Fruit fly (Drosophila melanogaster) S2 (cell line): ENCODE data around the gene CG7378.

Source experiments
- CG8478 ChIP-seq: fragments of >200 bp; optimal IDR thresholded peaks from 2 replicates; lab custom pipeline; 2018
- CTCF ChIP-seq, 2 experiments: fragments of >200 bp; optimal IDR thresholded peaks; 2 replicates each; lab custom pipeline; 2018

Gene CG7378

DNA sequence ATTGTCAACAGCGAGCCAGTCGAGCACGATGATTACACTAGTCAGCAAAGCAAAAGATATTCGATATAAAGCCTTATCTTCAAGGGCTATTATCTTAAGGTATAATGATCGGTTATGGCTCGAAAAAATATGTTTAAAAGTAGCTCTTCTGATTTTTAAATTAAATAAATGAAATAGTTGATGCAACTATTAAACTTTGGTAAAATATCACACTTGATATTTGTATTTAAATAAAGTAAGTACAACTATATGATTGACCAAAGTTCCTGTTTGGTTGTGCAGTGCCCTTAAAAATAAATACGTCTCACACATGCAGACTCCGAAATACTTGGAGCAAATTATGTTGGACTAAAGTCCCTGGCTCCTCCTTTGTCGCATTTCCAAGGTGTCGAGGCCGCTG lies 2.3 kb upstream of the CG7378 start:
- TF ChIP-seq CTCF (optimal IDR thresholded peaks at IDR 0.05; lab: Kevin White, UChicago): no peak
- no peak for TF ChIP-seq CG8478

DNA sequence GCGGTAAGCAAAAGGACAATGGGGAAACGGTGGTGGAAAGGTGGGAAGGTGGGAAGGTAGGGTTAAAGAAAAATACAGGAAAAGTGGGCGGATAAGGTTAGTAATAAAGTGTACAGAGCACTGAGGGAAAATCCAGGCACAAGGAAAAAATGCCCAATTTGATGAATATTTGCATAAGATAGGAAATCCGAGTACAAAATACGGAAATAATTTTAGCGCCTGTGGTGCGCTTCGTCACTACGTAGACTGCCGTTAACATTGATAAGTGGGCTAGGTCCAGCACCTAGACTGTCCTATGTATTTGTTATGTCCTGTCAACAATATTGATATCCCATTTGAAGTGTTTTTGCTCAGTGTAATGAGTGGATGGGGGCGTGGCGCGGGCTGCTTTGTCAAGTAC lies 748 bp downstream of the CG7378 start:
- TF ChIP-seq CG8478: no peak
- no peak for TF ChIP-seq CTCF (optimal IDR thresholded peaks at IDR 0.05; lab: Kevin White, UChicago)

DNA sequence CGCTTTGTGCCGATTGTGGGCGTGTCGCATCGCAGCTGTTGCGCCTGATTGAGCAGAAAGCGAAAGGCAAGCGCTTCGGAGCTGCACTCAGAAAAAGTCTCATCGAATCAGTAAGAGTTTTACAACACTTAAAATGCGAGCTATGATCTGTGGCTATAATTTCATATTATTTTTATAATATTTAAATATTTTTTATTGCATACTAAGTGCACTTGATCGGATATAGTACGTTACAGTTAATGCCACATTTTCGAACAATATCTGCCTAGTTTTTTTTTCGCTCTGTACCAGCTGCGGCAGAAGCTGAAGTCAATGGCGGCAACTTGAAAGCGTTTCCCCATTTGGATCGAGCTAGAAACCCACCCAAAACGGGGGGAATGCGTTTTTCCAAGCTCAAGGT lies 2.6 kb downstream of the CG7378 start:
- TF ChIP-seq CG8478 (no peak), CTCF (optimal IDR thresholded peaks at IDR 0.05; lab: Kevin White, UChicago) (no peak)

DNA sequence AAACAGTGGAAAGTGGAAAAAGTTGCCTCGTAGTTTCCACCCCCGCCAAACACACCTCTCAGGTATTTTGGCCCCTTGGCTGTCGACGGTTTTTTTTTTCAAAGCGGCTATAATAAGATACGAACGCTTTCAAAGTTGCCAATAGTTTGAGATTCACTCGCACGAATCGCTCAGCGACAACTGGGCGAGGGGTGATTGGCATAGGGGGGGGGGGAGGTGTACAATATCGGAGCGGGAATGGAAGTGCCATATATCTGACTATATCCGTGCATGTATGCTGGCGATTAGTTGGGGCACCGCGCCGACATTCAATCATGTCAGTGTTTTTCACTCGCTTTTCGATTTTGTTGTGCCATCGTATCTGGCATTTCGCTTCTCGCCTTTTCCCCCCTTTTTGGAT lies 4.9 kb downstream of the CG7378 start:
- TF ChIP-seq CG8478: no peak
- TF ChIP-seq CTCF (optimal IDR thresholded peaks at IDR 0.05; lab: Kevin White, UChicago): no peak

DNA sequence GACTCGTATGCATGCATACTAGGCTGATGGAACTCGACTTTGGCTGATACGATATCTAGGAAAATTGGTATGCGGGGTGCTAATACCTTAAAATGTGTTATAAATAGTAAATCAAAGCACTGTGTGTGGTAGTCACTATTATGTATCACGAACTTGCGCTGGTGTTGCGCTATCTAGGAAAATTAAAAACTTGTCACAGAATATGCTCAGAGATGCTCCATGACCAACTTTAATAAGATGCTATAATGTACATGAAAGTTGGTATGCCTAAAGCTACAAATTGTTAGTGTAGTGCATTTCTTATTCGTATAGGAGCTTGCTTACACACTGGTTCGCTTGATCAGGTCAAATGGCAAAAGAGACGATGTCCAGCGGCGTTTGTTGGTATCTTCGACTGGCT lies 10.6 kb downstream of the CG7378 start:
- no peak for TF ChIP-seq CTCF (optimal IDR thresholded peaks at IDR 0.05; lab: Kevin White, UChicago)
- no peak for TF ChIP-seq CG8478

DNA sequence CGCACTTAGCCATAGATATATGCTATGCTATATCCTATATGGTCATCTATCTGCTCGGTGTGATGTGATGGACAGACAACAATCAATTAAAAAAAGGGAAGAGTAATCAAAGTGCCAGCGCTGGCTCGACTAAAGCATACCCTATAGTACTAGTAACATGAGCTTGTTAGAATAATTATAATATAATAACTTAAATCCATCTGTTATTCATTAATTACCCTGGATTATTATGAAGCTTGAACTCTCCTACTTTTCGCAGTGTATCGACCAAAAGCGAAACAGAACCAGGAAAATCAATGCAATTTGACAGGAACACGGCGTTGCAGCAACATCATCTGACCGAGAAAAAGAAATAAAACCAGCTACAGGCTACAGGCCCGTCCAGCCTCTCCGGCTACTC lies 13.1 kb downstream of the CG7378 start:
- TF ChIP-seq CTCF (optimal IDR thresholded peaks at IDR 0.05; lab: Kevin White, UChicago) (no peak), CG8478 (no peak)

DNA sequence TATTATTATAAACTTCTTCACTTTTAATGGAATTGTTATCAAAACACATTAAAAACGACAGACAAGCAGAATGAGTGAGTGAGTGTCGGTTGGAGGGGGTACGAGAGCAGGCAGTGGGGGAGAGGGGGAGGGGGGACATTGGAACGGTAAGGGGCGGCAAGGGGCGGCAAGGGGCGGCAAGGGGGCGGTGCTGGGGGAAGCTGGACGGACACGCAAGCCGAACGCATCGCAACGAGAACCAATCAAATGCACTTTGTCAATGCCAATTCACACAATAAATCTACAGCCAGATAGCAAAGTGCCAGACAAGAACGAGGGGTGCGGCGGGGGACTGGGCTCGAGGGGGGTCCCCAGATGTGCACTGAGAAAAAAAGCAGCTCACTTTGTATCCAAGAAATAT lies 13.6 kb downstream of the CG7378 start:
- no peak for TF ChIP-seq CG8478
- no peak for TF ChIP-seq CTCF (optimal IDR thresholded peaks at IDR 0.05; lab: Kevin White, UChicago)

DNA sequence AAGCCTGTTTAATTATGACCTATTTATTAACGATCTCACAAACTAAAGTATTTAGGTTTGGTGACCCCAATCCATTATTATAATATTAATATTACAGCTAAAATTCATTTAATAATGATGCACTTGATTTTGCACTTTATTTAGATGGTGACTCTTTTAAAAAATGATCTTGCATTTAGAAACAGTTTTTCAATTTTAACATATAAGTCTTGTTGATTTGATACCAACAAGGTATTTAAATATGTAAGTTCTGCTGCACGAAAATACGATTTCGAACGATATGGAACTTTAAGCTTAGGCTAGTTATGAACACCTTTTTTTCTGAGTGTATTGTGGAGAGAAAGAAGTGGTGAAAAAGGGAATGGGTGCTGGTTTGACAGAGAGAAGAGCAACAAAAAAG lies 14.0 kb downstream of the CG7378 start:
- TF ChIP-seq CG8478: no peak
- no peak for TF ChIP-seq CTCF (optimal IDR thresholded peaks at IDR 0.05; lab: Kevin White, UChicago)

DNA sequence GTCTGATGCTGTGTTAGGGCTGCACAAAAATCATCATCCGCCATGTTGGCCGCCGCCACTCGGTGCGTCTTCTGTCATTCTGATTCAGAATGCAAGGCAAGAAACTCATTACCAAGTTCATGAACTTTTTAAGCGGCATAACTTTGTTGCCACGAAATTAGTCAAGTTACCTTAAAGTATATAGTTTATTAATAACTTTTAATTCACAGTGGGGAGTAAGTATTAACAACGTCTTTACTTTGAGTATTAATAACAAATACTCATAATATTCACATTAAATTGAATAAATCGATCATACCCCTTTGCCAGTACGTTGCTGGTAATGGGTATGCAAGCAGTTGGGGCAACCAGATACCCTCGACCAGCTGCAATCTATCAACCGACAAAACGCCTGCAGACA lies 17.4 kb downstream of the CG7378 start:
- no peak for TF ChIP-seq CTCF (optimal IDR thresholded peaks at IDR 0.05; lab: Kevin White, UChicago)
- no peak for TF ChIP-seq CG8478

DNA sequence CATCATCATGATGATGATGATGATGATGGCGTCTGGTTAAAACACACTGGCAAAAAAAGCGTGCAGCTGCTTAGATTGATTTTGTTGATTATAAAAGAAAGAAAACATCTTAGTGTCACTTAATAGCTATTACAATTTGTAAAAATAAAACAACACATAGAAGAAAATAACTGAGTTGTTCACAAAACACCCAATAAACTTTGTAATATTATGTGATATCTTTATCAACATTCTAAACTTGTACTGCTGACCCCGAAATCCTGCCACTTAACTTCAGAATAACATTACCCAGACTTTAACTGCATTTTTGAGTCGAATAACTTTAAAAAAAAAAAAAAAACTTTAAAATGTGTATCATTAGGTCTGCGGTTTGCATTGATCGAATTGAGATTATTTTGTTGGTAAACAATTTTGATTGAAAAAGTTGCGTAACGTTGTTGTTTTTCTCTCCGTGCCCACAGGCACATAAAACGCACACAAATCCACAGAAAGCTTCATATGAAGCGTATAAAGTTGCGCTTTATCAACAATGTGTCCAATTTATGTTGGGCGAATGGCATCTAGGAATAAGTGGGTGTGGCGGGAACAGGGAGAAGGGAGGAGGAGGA lies 19.3 kb downstream of the CG7378 start:
- TF ChIP-seq CTCF (optimal IDR thresholded peaks at IDR 0.05; lab: Kevin White, UChicago): no peak
- TF ChIP-seq CG8478: no peak

DNA sequence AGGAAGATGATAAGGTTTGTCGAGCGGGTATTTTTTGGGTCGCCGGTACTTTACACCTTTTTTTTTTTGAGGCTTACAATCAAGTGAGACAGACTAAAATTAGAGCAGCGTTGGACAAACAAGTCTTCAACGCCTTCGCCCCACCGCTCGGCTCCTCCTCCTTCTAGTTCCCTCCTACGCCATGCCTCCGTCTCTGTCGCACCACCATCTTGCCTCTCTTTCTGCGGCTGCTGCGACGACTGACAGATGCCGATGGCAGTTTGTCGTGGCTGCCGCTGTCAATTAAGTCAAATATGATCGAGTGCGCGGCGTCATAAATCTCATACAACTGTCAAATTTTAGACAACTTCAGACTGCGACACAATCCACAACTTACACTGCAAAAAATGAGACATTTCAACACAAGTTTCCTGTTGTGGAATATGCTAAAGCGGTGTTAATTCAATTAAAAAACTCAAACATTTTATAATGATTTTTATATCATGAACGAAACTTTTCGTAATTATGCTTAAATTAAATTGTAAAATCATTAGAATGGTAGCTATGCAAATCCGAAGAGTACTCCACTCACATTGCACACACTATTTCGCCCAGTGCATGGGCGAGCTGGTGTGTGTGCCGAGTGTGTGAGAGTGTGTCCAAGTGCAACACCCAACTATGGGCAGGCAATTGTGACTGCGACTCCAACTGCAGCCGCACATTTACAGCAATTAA lies 20.6 kb downstream of the CG7378 start:
- no peak for TF ChIP-seq CG8478
- no peak for TF ChIP-seq CTCF (optimal IDR thresholded peaks at IDR 0.05; lab: Kevin White, UChicago)

DNA sequence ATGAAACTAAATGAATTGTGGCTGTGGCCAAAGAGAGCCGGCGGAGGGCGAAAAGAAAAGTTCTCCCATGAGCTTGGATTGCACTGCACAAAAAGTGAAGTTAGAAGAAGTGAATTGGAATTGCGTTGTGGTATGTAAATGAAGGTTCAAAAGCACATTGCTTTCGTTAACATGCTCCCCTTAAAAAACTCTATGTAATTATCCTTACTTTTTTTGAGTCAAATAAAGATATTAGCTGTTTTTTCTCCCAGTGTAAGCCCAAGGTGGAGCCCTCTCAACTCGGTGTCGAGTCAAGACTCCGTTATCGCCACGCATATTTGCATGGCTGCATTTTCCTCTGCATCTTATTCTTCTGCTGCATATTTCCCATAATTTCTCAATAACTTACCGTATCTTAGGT lies 23.3 kb downstream of the CG7378 start:
- TF ChIP-seq CTCF (optimal IDR thresholded peaks at IDR 0.05; lab: Kevin White, UChicago) (no peak), CG8478 (no peak)

DNA sequence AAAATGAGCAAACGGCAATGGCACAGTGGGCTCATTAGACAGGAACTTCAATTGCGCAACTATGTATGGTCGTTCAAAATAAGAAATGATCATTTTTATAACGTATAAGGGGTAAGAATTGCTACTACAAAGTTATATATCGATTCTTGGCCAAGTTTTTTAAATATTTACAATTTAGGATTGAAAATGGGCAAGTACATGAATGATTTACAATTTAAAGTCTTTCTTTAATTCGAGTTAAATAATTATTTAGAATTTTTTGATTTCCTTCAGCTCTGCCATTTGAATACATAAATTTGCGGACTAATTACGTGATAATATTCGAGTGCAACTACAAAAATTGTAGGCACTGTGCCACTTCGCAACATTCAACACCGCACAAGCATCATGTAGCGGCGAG lies 24.5 kb downstream of the CG7378 start:
- TF ChIP-seq CTCF (optimal IDR thresholded peaks at IDR 0.05; lab: Kevin White, UChicago) (no peak), CG8478 (no peak)

DNA sequence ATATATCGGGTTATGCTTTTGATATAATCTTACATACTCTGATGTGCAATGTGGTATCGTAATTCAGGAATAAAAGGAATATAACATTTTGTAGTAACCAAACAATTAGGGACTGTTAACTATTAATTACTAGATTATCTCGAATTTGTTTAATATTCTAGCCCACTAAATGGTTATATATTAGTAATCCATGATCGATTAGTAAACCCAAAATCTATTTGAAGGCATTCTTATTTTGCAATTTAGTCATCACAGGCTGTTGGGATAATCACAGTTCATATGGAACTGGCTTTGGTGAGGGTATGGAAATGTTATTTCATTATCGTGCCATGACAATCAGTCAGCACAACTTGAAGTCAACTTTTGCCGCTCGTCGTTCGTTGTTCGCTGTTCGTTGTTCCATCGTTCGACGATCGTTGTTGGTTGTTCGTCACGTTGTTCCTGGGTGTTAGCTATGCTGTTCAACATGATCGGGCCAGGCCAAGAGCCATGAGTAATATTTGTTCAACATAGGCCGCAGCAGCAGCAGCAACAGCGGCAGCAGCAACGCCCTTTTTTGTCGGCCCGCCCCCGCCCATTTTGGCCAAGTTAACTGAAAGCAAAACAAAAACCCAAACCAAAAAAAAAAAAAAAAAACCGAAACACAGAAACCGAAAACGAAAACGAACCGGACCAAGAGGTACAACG lies 25.6 kb downstream of the CG7378 start:
- TF ChIP-seq CG8478 (no peak), CTCF (optimal IDR thresholded peaks at IDR 0.05; lab: Kevin White, UChicago) (no peak)

DNA sequence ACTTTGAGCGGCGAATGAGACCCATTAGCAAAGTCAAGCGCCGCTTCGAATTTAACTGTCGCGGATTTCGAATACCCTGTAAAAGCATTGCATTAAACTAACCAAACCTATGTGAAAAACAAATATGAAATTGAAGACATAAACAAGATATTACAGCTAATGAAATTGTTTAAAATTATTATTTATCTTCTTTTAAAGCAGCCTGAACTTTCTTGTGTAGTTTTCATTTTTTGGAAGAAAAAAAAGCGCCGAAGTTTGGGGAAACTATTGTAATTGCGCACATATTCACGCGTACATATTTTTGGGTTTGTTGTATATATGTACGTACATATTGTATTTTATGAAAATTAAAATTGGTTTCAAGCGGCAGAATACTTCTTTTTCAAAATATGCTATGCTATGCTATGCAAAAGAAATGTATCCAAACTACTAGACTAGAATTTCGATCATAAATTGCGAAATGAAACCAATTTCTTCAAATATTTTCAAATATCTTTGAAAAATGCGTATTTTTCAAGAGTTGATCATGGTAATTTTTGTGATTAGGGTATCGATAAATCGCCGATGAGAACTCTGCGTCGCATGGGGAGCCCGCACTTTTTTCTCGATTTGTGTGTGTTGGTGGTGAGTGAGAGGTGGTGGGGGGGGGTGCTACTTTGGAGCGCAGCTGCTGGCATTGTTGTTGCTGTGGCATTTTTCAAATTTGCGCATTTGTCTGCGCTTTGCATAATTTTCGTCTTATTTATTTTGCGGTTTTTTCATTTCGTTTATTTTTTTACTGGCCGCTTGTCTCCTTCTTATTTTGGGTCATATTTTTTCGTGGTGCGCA lies 26.4 kb downstream of the CG7378 start:
- TF ChIP-seq CG8478: no peak
- no peak for TF ChIP-seq CTCF (optimal IDR thresholded peaks at IDR 0.05; lab: Kevin White, UChicago)
